Worm (Caenorhabditis elegans) whole organism, young adult: ENCODE measurements around the gene nhr-153.

Experiments
- D2030.7 ChIP-seq: fragments of 200-800 bp; sonication (Bioruptor generic); IDR thresholded peaks from 2 replicates; pipeline ENCODE4 v1.3.6; 2022; ENCODE audit warnings: missing genetic modification reagents, missing genetic modification characterization, missing compliant biosample characterization
- F33H1.4 ChIP-seq: fragments of 200-800 bp; sonication (Bioruptor generic); IDR thresholded peaks from 2 replicates; pipeline ENCODE4 v1.3.6; 2022; ENCODE audit warnings: missing genetic modification reagents, missing genetic modification characterization, missing compliant biosample characterization
- F37B4.10 ChIP-seq: fragments of 200-800 bp; sonication (Bioruptor generic); IDR thresholded peaks from 2 replicates; pipeline ENCODE4 v1.3.6; 2022; ENCODE audit warnings: missing genetic modification characterization, missing compliant biosample characterization
- F49E8.2 ChIP-seq: sonication (generic microtip); optimal IDR thresholded peaks from 3 replicates; lab custom pipeline; 2017; ENCODE audit warnings: missing genetic modification characterization, mild to moderate bottlenecking, missing compliant biosample characterization, antibody characterized with exemption, moderate library complexity; ENCODE audit not compliant: insufficient read depth
- F57A8.1 ChIP-seq: fragments of 200-800 bp; sonication (Bioruptor generic); optimal IDR thresholded peaks from 2 replicates; lab custom pipeline; 2018; ENCODE audit warnings: mild to moderate bottlenecking, missing genetic modification characterization, moderate library complexity, missing compliant biosample characterization
- atf-7 ChIP-seq: sonication (generic microtip); optimal IDR thresholded peaks from 2 replicates; lab custom pipeline; 2017; ENCODE audit warnings: mild to moderate bottlenecking, missing genetic modification characterization, missing compliant biosample characterization
- ceh-58 ChIP-seq: fragments of 200-800 bp; sonication (Bioruptor generic); IDR thresholded peaks from 2 replicates; pipeline ENCODE4 v1.3.6; 2022; ENCODE audit warnings: missing genetic modification characterization, missing compliant biosample characterization
- dpl-1 ChIP-seq: fragments of 150-350 bp; optimal IDR thresholded peaks from 2 replicates; lab custom pipeline; 2014; ENCODE audit warnings: missing biosample characterization, missing genetic modification reagents, missing genetic modification characterization
- let-526 ChIP-seq: fragments of 200-800 bp; sonication (Bioruptor generic); IDR thresholded peaks from 2 replicates; pipeline ENCODE4 v1.3.6; 2022; ENCODE audit warnings: missing genetic modification reagents, missing genetic modification characterization, missing compliant biosample characterization
- nhr-179 ChIP-seq: sonication (generic microtip); optimal IDR thresholded peaks from 2 replicates; lab custom pipeline; 2016; ENCODE audit warnings: mild to moderate bottlenecking, missing genetic modification characterization, missing compliant biosample characterization
- nhr-80 ChIP-seq: sonication (generic microtip); optimal IDR thresholded peaks from 2 replicates; lab custom pipeline; 2016; ENCODE audit warnings: missing genetic modification characterization, missing compliant biosample characterization
- snpc-4 ChIP-seq, 5 experiments: fragments of 150-350 bp in 1 of 5; sonication (generic microtip) in 4 of 5; optimal IDR thresholded peaks; 2 replicates each; lab custom pipeline; 2014 to 2018; ENCODE audit warnings: missing genetic modification characterization in 5 of 5, missing biosample characterization in 3 of 5, antibody characterized with exemption in 2 of 5, mild to moderate bottlenecking in 2 of 5, missing compliant biosample characterization in 2 of 5, missing genotype in 2 of 5, moderate library complexity in 2 of 5, missing genetic modification reagents in 1 of 5
- unc-62 ChIP-seq: fragments of 150-350 bp; optimal IDR thresholded peaks from 2 replicates; lab custom pipeline; 2014; ENCODE audit warnings: missing biosample characterization, missing genetic modification reagents, missing genetic modification characterization
- zfh-2 ChIP-seq: fragments of 200-800 bp; sonication (Bioruptor generic); conservative IDR thresholded peaks from 2 replicates; pipeline ENCODE4 v1.3.6; 2022; ENCODE audit warnings: missing genetic modification reagents, missing genetic modification characterization, missing compliant biosample characterization

ce11 chrV:12100794-12101343, 3.2 kb upstream of the nhr-153 start, which contains the start of gene nhr-154:
- TF ChIP-seq F49E8.2 (tag; lab: Kevin White, UChicago) (no peak), dpl-1 (GFP tag; lab: Kevin White, UChicago) (no peak), ceh-58 (GFP tag; lab: Robert Waterston, UW) (no peak), nhr-179 (tag; lab: Kevin White, UChicago) (no peak), unc-62 (GFP tag; lab: Kevin White, UChicago) (no peak), nhr-80 (tag; lab: Kevin White, UChicago) (peak; percentile 1), F33H1.4 (GFP tag; lab: Robert Waterston, UW) (no peak), F57A8.1 (GFP tag; lab: Kevin White, UChicago) (no peak), D2030.7 (GFP tag; lab: Robert Waterston, UW) (no peak), snpc-4 (GFP tag; optimal IDR thresholded peaks at IDR 0.05; lab: Kevin White, UChicago) (no peak), snpc-4 (tag; optimal IDR thresholded peaks at IDR 0.05; lab: Kevin White, UChicago) (no peak), F37B4.10 (GFP tag; lab: Robert Waterston, UW) (no peak), zfh-2 (GFP tag; lab: Robert Waterston, UW) (no peak), atf-7 (tag; lab: Kevin White, UChicago) (no peak), let-526 (GFP tag; lab: Robert Waterston, UW) (no peak)
